Worm (Caenorhabditis elegans) whole organism, L4/young adult: ENCODE results near the gene C41G6.12.

Source experiments
- dao-5 ChIP-seq: sonication (generic microtip); optimal IDR thresholded peaks from 2 replicates; lab custom pipeline; 2016; ENCODE audit warnings: missing genotype, missing genetic modification characterization, moderate library complexity, missing compliant biosample characterization
- him-1 ChIP-seq: sonication (generic microtip); optimal IDR thresholded peaks from 2 replicates; lab custom pipeline; 2016; ENCODE audit warnings: missing genotype, missing genetic modification reagents, missing genetic modification characterization, missing compliant biosample characterization

- TF ChIP-seq him-1 (no peak), dao-5 (tag; lab: Kevin White, UChicago) (no peak)
Observed at ce11 chrV:15240215-15240614, 32.6 kb upstream of the C41G6.12 start, which contains the start of gene srw-11.
